Worm (Caenorhabditis elegans) whole organism, L1 larva: ENCODE measurements around the gene F13H8.8.

Experiments used
- C04F5.9 ChIP-seq: sonication (generic microtip); optimal IDR thresholded peaks from 2 replicates; lab custom pipeline; 2016; ENCODE audit warnings: missing genetic modification characterization, missing compliant biosample characterization
- C16A3.4 ChIP-seq: fragments of 150-350 bp; optimal IDR thresholded peaks from 2 replicates; lab custom pipeline; 2014; ENCODE audit warnings: missing biosample characterization, missing genetic modification characterization
- aha-1 ChIP-seq: fragments of 150-350 bp; optimal IDR thresholded peaks from 2 replicates; lab custom pipeline; 2014; ENCODE audit warnings: missing biosample characterization, missing genetic modification characterization
- aly-2 ChIP-seq: fragments of 150-350 bp; optimal IDR thresholded peaks from 2 replicates; lab custom pipeline; 2014; ENCODE audit warnings: missing biosample characterization, missing genetic modification characterization
- ama-1 ChIP-seq: fragments of 150-350 bp; optimal IDR thresholded peaks from 2 replicates; lab custom pipeline; 2014
- blmp-1 ChIP-seq: fragments of 150-350 bp; optimal IDR thresholded peaks from 2 replicates; lab custom pipeline; 2014; ENCODE audit warnings: missing biosample characterization, missing genetic modification characterization
- ceh-63 ChIP-seq: fragments of 200-800 bp; sonication (Bioruptor generic); optimal IDR thresholded peaks from 2 replicates; lab custom pipeline; 2018; ENCODE audit warnings: mild to moderate bottlenecking, missing genetic modification characterization, missing compliant biosample characterization
- ceh-88 ChIP-seq: fragments of 200-800 bp; sonication (Bioruptor generic); IDR thresholded peaks from 2 replicates; pipeline ENCODE4 v1.3.6; 2022; ENCODE audit warnings: missing genetic modification characterization, missing compliant biosample characterization
- ceh-90 ChIP-seq: sonication (generic microtip); optimal IDR thresholded peaks from 2 replicates; lab custom pipeline; 2016; ENCODE audit warnings: missing genetic modification characterization, missing compliant biosample characterization
- ces-1 ChIP-seq: fragments of 150-350 bp; optimal IDR thresholded peaks from 2 replicates; lab custom pipeline; 2014; ENCODE audit warnings: missing biosample characterization, missing genetic modification reagents, missing genetic modification characterization
- dpl-1 ChIP-seq, 3 experiments: fragments of 150-350 bp in 2 of 3; sonication (generic microtip) in 1 of 3; optimal IDR thresholded peaks; 2 replicates each; lab custom pipeline; 2014 to 2017; ENCODE audit warnings: missing biosample characterization in 3 of 3, missing genetic modification characterization in 3 of 3, missing genetic modification reagents in 3 of 3
- dsc-1 ChIP-seq: sonication (generic microtip); optimal IDR thresholded peaks from 2 replicates; lab custom pipeline; 2016; ENCODE audit warnings: mild to moderate bottlenecking, missing genetic modification characterization, missing compliant biosample characterization
- efl-3 ChIP-seq: fragments of 200-800 bp; sonication (Bioruptor generic); optimal IDR thresholded peaks from 2 replicates; lab custom pipeline; 2018; ENCODE audit warnings: mild to moderate bottlenecking, missing genetic modification characterization, missing compliant biosample characterization
- egl-13 ChIP-seq: sonication (generic microtip); optimal IDR thresholded peaks from 2 replicates; lab custom pipeline; 2016; ENCODE audit warnings: missing genotype, missing genetic modification reagents, missing genetic modification characterization, missing compliant biosample characterization
- egl-27 ChIP-seq, 2 experiments: fragments of 150-350 bp in 1 of 2; sonication (generic microtip); optimal IDR thresholded peaks; 3 replicates each; lab custom pipeline; 2017 to 2018; ENCODE audit warnings: missing biosample characterization in 2 of 2, missing genetic modification characterization in 2 of 2, missing genetic modification reagents in 2 of 2
- ets-5 ChIP-seq: fragments of 200-800 bp; sonication (Bioruptor generic); IDR thresholded peaks from 2 replicates; pipeline ENCODE4 v1.3.6; 2022; ENCODE audit warnings: missing genetic modification characterization, missing compliant biosample characterization
- fkh-10 ChIP-seq: sonication (generic microtip); optimal IDR thresholded peaks from 2 replicates; lab custom pipeline; 2017; ENCODE audit warnings: missing biosample characterization, missing genetic modification reagents, missing genetic modification characterization
- fkh-4 ChIP-seq: sonication (generic microtip); optimal IDR thresholded peaks from 2 replicates; lab custom pipeline; 2016; ENCODE audit warnings: missing compliant biosample characterization, missing genetic modification characterization, borderline replicate concordance
- fkh-8 ChIP-seq: sonication (generic microtip); optimal IDR thresholded peaks from 2 replicates; lab custom pipeline; 2016; ENCODE audit warnings: mild to moderate bottlenecking, missing genetic modification characterization, missing compliant biosample characterization
- grh-1 ChIP-seq: fragments of 200-800 bp; sonication (Bioruptor generic); IDR thresholded peaks from 2 replicates; pipeline ENCODE4 v1.3.6; 2022; ENCODE audit warnings: missing genetic modification reagents, missing genetic modification characterization, missing compliant biosample characterization
- hlh-17 ChIP-seq: fragments of 200-800 bp; sonication (Bioruptor generic); optimal IDR thresholded peaks from 2 replicates; lab custom pipeline; 2018; ENCODE audit warnings: missing genetic modification characterization, mild to moderate bottlenecking, missing compliant biosample characterization, moderate library complexity, borderline replicate concordance
- hlh-4 ChIP-seq: sonication (generic microtip); optimal IDR thresholded peaks from 2 replicates; lab custom pipeline; 2016; ENCODE audit warnings: mild to moderate bottlenecking, missing genetic modification characterization, missing compliant biosample characterization
- hpl-2 ChIP-seq: fragments of 150-350 bp; optimal IDR thresholded peaks from 2 replicates; lab custom pipeline; 2014; ENCODE audit warnings: missing biosample characterization, missing genetic modification reagents, missing genetic modification characterization
- irx-1 ChIP-seq: sonication (generic microtip); optimal IDR thresholded peaks from 2 replicates; lab custom pipeline; 2016; ENCODE audit warnings: missing genetic modification characterization, missing compliant biosample characterization
- isw-1 ChIP-seq: fragments of 200-800 bp; sonication (Bioruptor generic); IDR thresholded peaks from 2 replicates; pipeline ENCODE4 v1.3.6; 2022; ENCODE audit warnings: missing genetic modification characterization, missing compliant biosample characterization
- jun-1 ChIP-seq: fragments of 150-350 bp; optimal IDR thresholded peaks from 2 replicates; lab custom pipeline; 2014; ENCODE audit warnings: missing biosample characterization, missing genetic modification reagents, missing genetic modification characterization
- lin-39 ChIP-seq: fragments of 150-350 bp; optimal IDR thresholded peaks from 2 replicates; lab custom pipeline; 2014; ENCODE audit warnings: missing biosample characterization, missing genetic modification reagents, missing genetic modification characterization
- lir-3 ChIP-seq: sonication (generic microtip); optimal IDR thresholded peaks from 2 replicates; lab custom pipeline; 2016; ENCODE audit warnings: mild to moderate bottlenecking, missing genetic modification characterization, moderate library complexity, missing compliant biosample characterization; ENCODE audit not compliant: poor library complexity
- mdl-1 ChIP-seq, 2 experiments: fragments of 150-350 bp; optimal IDR thresholded peaks; 2 replicates each; lab custom pipeline; 2014 to 2017; ENCODE audit warnings: missing biosample characterization in 2 of 2, missing genetic modification characterization in 2 of 2, inconsistent platforms in 1 of 2
- mef-2 ChIP-seq: fragments of 150-350 bp; optimal IDR thresholded peaks from 2 replicates; lab custom pipeline; 2014; ENCODE audit warnings: missing biosample characterization, missing genetic modification characterization
- mep-1 ChIP-seq: fragments of 150-350 bp; optimal IDR thresholded peaks from 2 replicates; lab custom pipeline; 2014; ENCODE audit warnings: missing biosample characterization, missing genetic modification characterization
- nhr-12 ChIP-seq: sonication (generic microtip); optimal IDR thresholded peaks from 2 replicates; lab custom pipeline; 2017; ENCODE audit warnings: missing biosample characterization, missing genetic modification characterization
- nhr-19 ChIP-seq: fragments of 200-800 bp; sonication (Bioruptor generic); conservative IDR thresholded peaks from 2 replicates; pipeline ENCODE4 v1.3.6; 2022; ENCODE audit warnings: missing genetic modification characterization, missing compliant biosample characterization
- nhr-237 ChIP-seq: fragments of 150-350 bp; optimal IDR thresholded peaks from 2 replicates; lab custom pipeline; 2014; ENCODE audit warnings: missing biosample characterization, missing genetic modification characterization
- nhr-28 ChIP-seq: fragments of 150-350 bp; optimal IDR thresholded peaks from 2 replicates; lab custom pipeline; 2014; ENCODE audit warnings: missing biosample characterization, missing genetic modification characterization
- nhr-71 ChIP-seq: sonication (generic microtip); optimal IDR thresholded peaks from 2 replicates; lab custom pipeline; 2016; ENCODE audit warnings: mild to moderate bottlenecking, missing genetic modification characterization, moderate library complexity, missing compliant biosample characterization
- nhr-84 ChIP-seq: sonication (generic microtip); optimal IDR thresholded peaks from 2 replicates; lab custom pipeline; 2017; ENCODE audit warnings: missing biosample characterization, missing genetic modification characterization
- nhr-85 ChIP-seq: sonication (generic microtip); peaks from one replicate; lab custom pipeline; 2016; ENCODE audit warnings: missing genetic modification characterization, inconsistent platforms, missing compliant biosample characterization
- pag-3 ChIP-seq: sonication (generic microtip); optimal IDR thresholded peaks from 2 replicates; lab custom pipeline; 2017; ENCODE audit warnings: missing genetic modification characterization, mild to moderate bottlenecking, missing compliant biosample characterization, antibody characterized with exemption, borderline replicate concordance; ENCODE audit not compliant: insufficient read depth
- pqm-1 ChIP-seq: sonication (generic microtip); optimal IDR thresholded peaks from 3 replicates; lab custom pipeline; 2017; ENCODE audit warnings: missing biosample characterization, missing genetic modification characterization
- rnt-1 ChIP-seq: sonication (generic microtip); optimal IDR thresholded peaks from 2 replicates; lab custom pipeline; 2016; ENCODE audit warnings: mild to moderate bottlenecking, missing genetic modification characterization, moderate library complexity, missing compliant biosample characterization
- snpc-4 ChIP-seq: fragments of 150-350 bp; optimal IDR thresholded peaks from 2 replicates; lab custom pipeline; 2014; ENCODE audit warnings: missing biosample characterization, missing genetic modification characterization
- snu-23 ChIP-seq: sonication (generic microtip); optimal IDR thresholded peaks from 2 replicates; lab custom pipeline; 2016; ENCODE audit warnings: missing genetic modification characterization, missing compliant biosample characterization
- sptf-1 ChIP-seq: fragments of 150-350 bp; optimal IDR thresholded peaks from 2 replicates; lab custom pipeline; 2014; ENCODE audit warnings: missing biosample characterization, missing genetic modification characterization
- sup-37 ChIP-seq: fragments of 200-800 bp; sonication (Bioruptor generic); optimal IDR thresholded peaks from 2 replicates; lab custom pipeline; 2018; ENCODE audit warnings: mild to moderate bottlenecking, missing genetic modification characterization, missing compliant biosample characterization
- tbx-2 ChIP-seq: sonication (generic microtip); optimal IDR thresholded peaks from 2 replicates; lab custom pipeline; 2016; ENCODE audit warnings: missing genetic modification characterization, missing compliant biosample characterization
- tlp-1 ChIP-seq: fragments of 150-350 bp; optimal IDR thresholded peaks from 2 replicates; lab custom pipeline; 2014; ENCODE audit warnings: missing biosample characterization, missing genetic modification characterization
- unc-30 ChIP-seq: sonication (generic microtip); optimal IDR thresholded peaks from 2 replicates; lab custom pipeline; 2017; ENCODE audit warnings: missing biosample characterization, missing genetic modification characterization
- unc-62 ChIP-seq: fragments of 150-350 bp; optimal IDR thresholded peaks from 2 replicates; lab custom pipeline; 2014; ENCODE audit warnings: missing biosample characterization, missing genetic modification reagents, missing genetic modification characterization
- unc-86 ChIP-seq: sonication (generic microtip); optimal IDR thresholded peaks from 2 replicates; lab custom pipeline; 2016; ENCODE audit warnings: missing genetic modification characterization, missing compliant biosample characterization
- unc-98 ChIP-seq: fragments of 200-800 bp; sonication (Bioruptor generic); IDR thresholded peaks from 2 replicates; pipeline ENCODE4 v1.3.6; 2022; ENCODE audit warnings: missing genetic modification characterization, missing compliant biosample characterization
- xbp-1 ChIP-seq: sonication (generic microtip); optimal IDR thresholded peaks from 2 replicates; lab custom pipeline; 2016; ENCODE audit warnings: missing genetic modification characterization, missing compliant biosample characterization
- zag-1 ChIP-seq: fragments of 150-350 bp; optimal IDR thresholded peaks from 2 replicates; lab custom pipeline; 2014; ENCODE audit warnings: missing biosample characterization, missing genetic modification characterization
- ztf-11 ChIP-seq, 2 experiments: sonication (generic microtip); optimal IDR thresholded peaks; 2 replicates each; lab custom pipeline; 2016 to 2017; ENCODE audit warnings: missing genetic modification characterization in 2 of 2, missing biosample characterization in 1 of 2, missing compliant biosample characterization in 1 of 2

The F13H8.8 gene

DNA sequence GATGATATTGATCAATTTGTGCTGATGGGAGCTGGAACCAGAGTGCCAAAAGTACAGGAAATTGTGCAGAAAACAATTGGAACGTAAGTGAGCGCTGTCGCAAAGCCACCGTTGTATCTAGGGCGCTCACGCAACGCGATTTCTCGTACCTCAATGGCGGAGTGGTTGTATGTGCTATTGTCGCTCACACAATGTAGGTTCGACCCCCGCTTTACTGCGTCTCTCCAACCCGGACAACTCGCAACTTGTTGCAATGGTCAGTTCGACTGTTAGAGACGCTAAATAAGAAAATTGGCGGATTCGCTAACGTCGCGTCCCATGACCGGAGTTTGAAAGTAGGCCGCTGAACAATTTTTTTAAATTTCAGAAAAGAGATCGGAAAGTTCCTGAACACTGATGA lies 19.4 kb downstream of the F13H8.8 start (continued):
- TF ChIP-seq unc-30 (tag; lab: Kevin White, UChicago) (no peak), ets-5 (GFP tag; lab: Robert Waterston, UW) (no peak), nhr-237 (tag; lab: Kevin White, UChicago) (no peak), fkh-4 (tag; lab: Kevin White, UChicago) (no peak), fkh-10 (GFP tag; lab: Kevin White, UChicago) (no peak), mdl-1 (tag; optimal IDR thresholded peaks at IDR 0.05; lab: Kevin White, UChicago) (peak in 1 of 2 experiments; percentile 49), unc-98 (GFP tag; lab: Robert Waterston, UW) (no peak), ama-1 (lab: Kevin White, UChicago) (no peak), isw-1 (no peak), ceh-63 (GFP tag; lab: Kevin White, UChicago) (no peak), sptf-1 (tag; lab: Kevin White, UChicago) (no peak), tlp-1 (tag; lab: Kevin White, UChicago) (no peak), nhr-12 (tag; lab: Kevin White, UChicago) (no peak), blmp-1 (no peak), nhr-85 (peak; percentile 80), efl-3 (GFP tag; lab: Kevin White, UChicago) (no peak), grh-1 (GFP tag; lab: Robert Waterston, UW) (no peak), lir-3 (tag; lab: Kevin White, UChicago) (peak; percentile 40), snpc-4 (no peak), hlh-17 (GFP tag; lab: Kevin White, UChicago) (no peak), unc-62 (GFP tag; lab: Kevin White, UChicago) (no peak), xbp-1 (tag; lab: Kevin White, UChicago) (peak; percentile 20), C16A3.4 (tag; lab: Kevin White, UChicago) (peak; percentile 78), rnt-1 (tag; lab: Kevin White, UChicago) (peak; percentile 52), aly-2 (tag; lab: Kevin White, UChicago) (peak; percentile 10), nhr-19 (GFP tag; lab: Robert Waterston, UW) (peak; percentile 57), unc-86 (tag; lab: Kevin White, UChicago) (peak; percentile 18), aha-1 (no peak), hpl-2 (no peak), ztf-11 (tag; optimal IDR thresholded peaks at IDR 0.05; lab: Kevin White, UChicago) (no peak), egl-27 (tag; optimal IDR thresholded peaks at IDR 0.05; lab: Kevin White, UChicago) (no peak), pqm-1 (no peak), hlh-4 (no peak), dsc-1 (peak; percentile 28), ceh-90 (tag; lab: Kevin White, UChicago) (no peak), ceh-88 (GFP tag; lab: Robert Waterston, UW) (no peak), tbx-2 (tag; lab: Kevin White, UChicago) (peak; percentile 24), zag-1 (tag; lab: Kevin White, UChicago) (no peak), C04F5.9 (tag; lab: Kevin White, UChicago) (no peak), egl-13 (tag; lab: Kevin White, UChicago) (no peak), irx-1 (tag; lab: Kevin White, UChicago) (peak; percentile 31), nhr-84 (tag; lab: Kevin White, UChicago) (no peak), sup-37 (GFP tag; lab: Kevin White, UChicago) (no peak), nhr-28 (tag; lab: Kevin White, UChicago) (no peak), lin-39 (no peak), ces-1 (GFP tag; lab: Kevin White, UChicago) (no peak), pag-3 (tag; lab: Kevin White, UChicago) (no peak), snu-23 (GFP tag; lab: Kevin White, UChicago) (peak; percentile 64), jun-1 (no peak), dpl-1 (GFP tag; optimal IDR thresholded peaks at IDR 0.05; lab: Kevin White, UChicago) (peak; percentile 54 to 68 (median 63)), fkh-8 (tag; lab: Kevin White, UChicago) (no peak), mef-2 (tag; lab: Kevin White, UChicago) (no peak), mep-1 (tag; lab: Kevin White, UChicago) (peak; percentile 71), nhr-71 (tag; lab: Kevin White, UChicago) (peak; percentile 58)
